Worm (Caenorhabditis elegans) whole organism, mixed stage, embryonic: Measurements from ENCODE around the gene Y50D7A.1.

Experiments
- M03D4.4 ChIP-seq: sonication (generic microtip); optimal IDR thresholded peaks from 2 replicates; lab custom pipeline; 2017; ENCODE audit warnings: mild to moderate bottlenecking, missing genetic modification characterization, missing compliant biosample characterization
- bed-3 ChIP-seq: fragments of 200-800 bp; sonication (Bioruptor generic); optimal IDR thresholded peaks from 3 replicates; lab custom pipeline; 2018; ENCODE audit warnings: mild to moderate bottlenecking, missing genetic modification characterization, moderate library complexity, missing compliant biosample characterization
- ceh-43 ChIP-seq: fragments of 200-800 bp; sonication (Bioruptor generic); optimal IDR thresholded peaks from 2 replicates; lab custom pipeline; 2018; ENCODE audit warnings: mild to moderate bottlenecking, missing genetic modification characterization, moderate library complexity, missing compliant biosample characterization
- ceh-83 ChIP-seq: fragments of 200-800 bp; sonication (Bioruptor generic); optimal IDR thresholded peaks from 2 replicates; lab custom pipeline; 2018; ENCODE audit warnings: mild to moderate bottlenecking, missing genetic modification characterization, missing compliant biosample characterization
- ces-1 ChIP-seq: fragments of 150-350 bp; optimal IDR thresholded peaks from 2 replicates; lab custom pipeline; 2014; ENCODE audit warnings: missing biosample characterization, missing genetic modification reagents, missing genetic modification characterization
- cnd-1 ChIP-seq: fragments of 200-800 bp; sonication (Bioruptor generic); optimal IDR thresholded peaks from 2 replicates; lab custom pipeline; 2018; ENCODE audit warnings: mild to moderate bottlenecking, missing genetic modification characterization, missing compliant biosample characterization
- drap-1 ChIP-seq: fragments of 200-800 bp; sonication (Bioruptor generic); optimal IDR thresholded peaks from 3 replicates; lab custom pipeline; 2018; ENCODE audit warnings: mild to moderate bottlenecking, missing genetic modification characterization, missing compliant biosample characterization
- elt-1 ChIP-seq: sonication (generic microtip); optimal IDR thresholded peaks from 2 replicates; lab custom pipeline; 2017; ENCODE audit warnings: missing genetic modification characterization, mild to moderate bottlenecking, missing compliant biosample characterization, antibody characterized with exemption, moderate library complexity, borderline replicate concordance; ENCODE audit not compliant: insufficient read depth
- elt-3 ChIP-seq: fragments of 150-350 bp; optimal IDR thresholded peaks from 2 replicates; lab custom pipeline; 2014; ENCODE audit warnings: missing biosample characterization, missing genetic modification characterization
- flh-1 ChIP-seq: fragments of 200-800 bp; sonication (Bioruptor generic); optimal IDR thresholded peaks from 2 replicates; lab custom pipeline; 2018; ENCODE audit warnings: mild to moderate bottlenecking, missing genetic modification characterization, moderate library complexity, missing compliant biosample characterization
- hlh-1 ChIP-seq: fragments of 150-350 bp; optimal IDR thresholded peaks from 2 replicates; lab custom pipeline; 2014; ENCODE audit warnings: missing biosample characterization, missing genetic modification reagents, missing genetic modification characterization
- lin-13 ChIP-seq: fragments of 150-350 bp; optimal IDR thresholded peaks from 2 replicates; lab custom pipeline; 2014; ENCODE audit warnings: missing biosample characterization, missing genetic modification characterization
- lin-32 ChIP-seq: fragments of 200-800 bp; sonication (Bioruptor generic); optimal IDR thresholded peaks from 2 replicates; lab custom pipeline; 2018; ENCODE audit warnings: mild to moderate bottlenecking, missing genetic modification characterization, missing compliant biosample characterization
- lsy-2 ChIP-seq: fragments of 150-350 bp; optimal IDR thresholded peaks from 2 replicates; lab custom pipeline; 2014; ENCODE audit warnings: missing biosample characterization, missing genetic modification characterization
- mab-5 ChIP-seq: fragments of 150-350 bp; optimal IDR thresholded peaks from 2 replicates; lab custom pipeline; 2014; ENCODE audit warnings: missing biosample characterization, missing genetic modification characterization
- mep-1 ChIP-seq: fragments of 150-350 bp; optimal IDR thresholded peaks from 2 replicates; lab custom pipeline; 2017; ENCODE audit warnings: missing biosample characterization, missing genetic modification reagents, missing genetic modification characterization, inconsistent platforms
- mls-2 ChIP-seq: sonication (generic microtip); optimal IDR thresholded peaks from 2 replicates; lab custom pipeline; 2016; ENCODE audit warnings: mild to moderate bottlenecking, missing genetic modification characterization, moderate library complexity, missing compliant biosample characterization
- nhr-12 ChIP-seq: fragments of 150-350 bp; optimal IDR thresholded peaks from 2 replicates; lab custom pipeline; 2014; ENCODE audit warnings: missing biosample characterization, missing genetic modification characterization
- nhr-2 ChIP-seq: fragments of 150-350 bp; optimal IDR thresholded peaks from 2 replicates; lab custom pipeline; 2014; ENCODE audit warnings: missing biosample characterization, missing genetic modification characterization
- nhr-237 ChIP-seq: fragments of 150-350 bp; optimal IDR thresholded peaks from 2 replicates; lab custom pipeline; 2014; ENCODE audit warnings: missing biosample characterization, missing genetic modification characterization
- nhr-28 ChIP-seq: fragments of 150-350 bp; optimal IDR thresholded peaks from 2 replicates; lab custom pipeline; 2014; ENCODE audit warnings: missing biosample characterization, missing genetic modification characterization
- nhr-76 ChIP-seq: sonication (generic microtip); optimal IDR thresholded peaks from 2 replicates; lab custom pipeline; 2017; ENCODE audit warnings: missing biosample characterization, missing genetic modification characterization
- sem-2 ChIP-seq: fragments of 200-800 bp; sonication (Bioruptor generic); optimal IDR thresholded peaks from 2 replicates; lab custom pipeline; 2018; ENCODE audit warnings: mild to moderate bottlenecking, missing genetic modification characterization, missing compliant biosample characterization
- snpc-4 ChIP-seq: fragments of 150-350 bp; optimal IDR thresholded peaks from 2 replicates; lab custom pipeline; 2014; ENCODE audit warnings: missing biosample characterization, missing genetic modification characterization
- sptf-1 ChIP-seq: sonication (generic microtip); optimal IDR thresholded peaks from 2 replicates; lab custom pipeline; 2017; ENCODE audit warnings: mild to moderate bottlenecking, missing genetic modification characterization, moderate library complexity, missing compliant biosample characterization
- tbx-8 ChIP-seq: fragments of 200-800 bp; sonication (Bioruptor generic); optimal IDR thresholded peaks from 2 replicates; lab custom pipeline; 2018; ENCODE audit warnings: mild to moderate bottlenecking, missing genetic modification characterization, moderate library complexity, missing compliant biosample characterization
- unc-120 ChIP-seq: sonication (generic microtip); optimal IDR thresholded peaks from 2 replicates; lab custom pipeline; 2017; ENCODE audit warnings: missing genetic modification characterization, missing compliant biosample characterization; ENCODE audit not compliant: poor library complexity, severe bottlenecking
- unc-39 ChIP-seq: fragments of 150-350 bp; optimal IDR thresholded peaks from 2 replicates; lab custom pipeline; 2014; ENCODE audit warnings: missing biosample characterization, missing genetic modification characterization
- zip-8 ChIP-seq: fragments of 150-350 bp; optimal IDR thresholded peaks from 2 replicates; lab custom pipeline; 2014; ENCODE audit warnings: missing biosample characterization, missing genetic modification characterization
- ztf-11 ChIP-seq: fragments of 150-350 bp; optimal IDR thresholded peaks from 2 replicates; lab custom pipeline; 2014; ENCODE audit warnings: missing biosample characterization, missing genetic modification characterization

Gene Y50D7A.1

DNA sequence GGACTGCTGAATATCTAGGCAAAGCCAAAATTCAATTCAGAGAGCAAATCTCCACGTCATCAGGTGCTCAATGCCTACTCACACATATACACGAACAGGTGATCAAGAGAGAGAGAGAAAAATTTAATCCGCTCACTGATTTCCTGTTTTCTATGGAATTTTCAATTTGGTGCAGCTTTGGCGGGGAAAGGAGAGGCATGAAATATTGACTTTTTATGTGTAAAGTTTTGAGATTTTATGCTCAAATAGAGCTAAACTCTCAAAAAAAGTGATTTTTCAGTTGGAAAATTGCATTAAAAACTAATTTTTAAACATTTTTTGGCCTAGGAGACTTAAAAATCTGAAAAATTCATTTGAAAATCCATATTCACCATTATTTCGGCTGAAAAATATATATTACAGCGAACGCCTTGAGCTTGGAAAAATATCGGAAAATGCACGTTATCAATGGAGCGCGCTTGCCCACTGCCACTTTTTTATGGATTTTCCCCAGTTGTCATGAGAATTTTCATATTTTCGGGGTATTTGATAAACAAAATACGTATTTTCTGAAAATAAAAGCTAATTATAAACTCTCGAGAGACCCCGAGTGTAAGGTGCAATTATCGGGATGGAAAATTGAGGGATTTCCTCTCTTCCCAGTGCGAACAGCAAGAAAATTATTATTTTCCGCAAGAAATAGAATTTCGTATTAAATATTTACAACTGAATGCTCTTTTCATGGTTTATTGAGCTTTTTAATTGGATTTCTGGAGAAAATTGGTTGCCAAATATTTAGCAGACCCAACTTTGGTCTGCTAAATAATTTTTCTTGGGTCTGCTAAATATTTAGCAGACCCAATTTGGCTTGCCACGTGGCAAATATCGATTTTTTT is 51.1 kb downstream of the Y50D7A.1 start:
- TF ChIP-seq unc-120 (tag; lab: Kevin White, UChicago) (peak; percentile 25), sptf-1 (peak; percentile 42), mep-1 (no peak), mab-5 (tag; lab: Kevin White, UChicago) (peak; percentile 42), ceh-43 (GFP tag; lab: Kevin White, UChicago) (peak; percentile 70), sem-2 (GFP tag; lab: Kevin White, UChicago) (no peak), M03D4.4 (tag; lab: Kevin White, UChicago) (peak; percentile 48), cnd-1 (peak; percentile 48), bed-3 (GFP tag; lab: Kevin White, UChicago) (no peak), mls-2 (tag; lab: Kevin White, UChicago) (peak; percentile 41), lsy-2 (tag; lab: Kevin White, UChicago) (peak; percentile 0), ces-1 (GFP tag; lab: Kevin White, UChicago) (peak; percentile 47)

DNA sequence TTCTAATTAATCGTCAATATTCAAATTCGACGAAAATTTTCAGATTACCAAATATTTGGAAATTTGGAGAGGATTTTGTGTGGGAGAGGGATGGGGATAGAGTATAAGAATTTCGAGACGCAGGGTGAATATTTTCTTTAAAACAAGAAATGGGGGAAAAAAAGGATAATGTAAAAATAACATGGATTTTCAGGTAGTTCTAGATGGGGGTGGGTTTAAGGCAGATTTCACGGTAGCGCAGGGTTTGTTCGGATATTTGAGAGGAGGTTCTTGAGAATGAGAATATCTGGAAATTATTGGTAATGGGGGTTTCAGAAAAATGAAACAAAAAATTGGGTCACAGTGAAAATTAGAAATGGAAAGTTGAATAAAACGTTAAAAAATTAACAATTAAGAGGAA is 51.9 kb downstream of the Y50D7A.1 start:
- no peak for TF ChIP-seq cnd-1
- TF ChIP-seq hlh-1 (tag; lab: Kevin White, UChicago): no peak
- no peak for TF ChIP-seq drap-1 (GFP tag; lab: Kevin White, UChicago)
- no peak for TF ChIP-seq tbx-8 (GFP tag; lab: Kevin White, UChicago)
- TF ChIP-seq nhr-237: no peak
- TF ChIP-seq elt-1 (tag; lab: Kevin White, UChicago): no peak
- TF ChIP-seq lin-32: no peak
- no peak for TF ChIP-seq lin-13 (tag; lab: Kevin White, UChicago)
- TF ChIP-seq elt-3 (tag; lab: Kevin White, UChicago): no peak
- TF ChIP-seq nhr-76: no peak
- no peak for TF ChIP-seq flh-1 (GFP tag; lab: Kevin White, UChicago)
- no peak for TF ChIP-seq nhr-12 (tag; lab: Kevin White, UChicago)
- no peak for TF ChIP-seq ceh-43 (GFP tag; lab: Kevin White, UChicago)
- TF ChIP-seq ceh-83 (GFP tag; lab: Kevin White, UChicago): no peak
- TF ChIP-seq sptf-1: no peak
- no peak for TF ChIP-seq nhr-2

DNA sequence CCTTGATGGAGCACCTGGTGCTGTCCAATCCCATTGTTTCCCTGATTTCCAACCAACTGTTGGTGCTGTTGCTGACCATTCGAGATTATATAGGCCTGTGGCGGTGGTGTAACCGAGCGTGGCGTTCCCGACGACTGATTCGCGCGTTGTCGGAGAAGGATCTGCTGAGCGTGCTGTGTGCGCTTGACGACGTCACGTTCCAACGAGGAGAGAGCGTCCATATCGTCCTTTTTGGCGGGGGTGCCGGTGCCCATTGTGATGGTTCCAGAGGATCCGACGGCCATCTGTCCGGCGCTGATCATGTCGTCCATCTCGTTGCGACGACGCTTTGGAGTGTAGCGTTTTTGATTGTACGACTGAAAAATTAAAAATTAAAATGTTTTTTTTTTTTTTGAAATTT is 53.1 kb downstream of the Y50D7A.1 start:
- TF ChIP-seq nhr-28 (no peak), lin-13 (tag; lab: Kevin White, UChicago) (no peak), ces-1 (GFP tag; lab: Kevin White, UChicago) (no peak), unc-39 (no peak), M03D4.4 (tag; lab: Kevin White, UChicago) (no peak), nhr-76 (no peak), lsy-2 (tag; lab: Kevin White, UChicago) (no peak), mep-1 (no peak), cnd-1 (no peak), lin-32 (no peak), flh-1 (GFP tag; lab: Kevin White, UChicago) (no peak), nhr-237 (no peak), tbx-8 (GFP tag; lab: Kevin White, UChicago) (no peak), ztf-11 (tag; lab: Kevin White, UChicago) (no peak), elt-3 (tag; lab: Kevin White, UChicago) (no peak), ceh-83 (GFP tag; lab: Kevin White, UChicago) (no peak), snpc-4 (no peak), zip-8 (no peak)

DNA sequence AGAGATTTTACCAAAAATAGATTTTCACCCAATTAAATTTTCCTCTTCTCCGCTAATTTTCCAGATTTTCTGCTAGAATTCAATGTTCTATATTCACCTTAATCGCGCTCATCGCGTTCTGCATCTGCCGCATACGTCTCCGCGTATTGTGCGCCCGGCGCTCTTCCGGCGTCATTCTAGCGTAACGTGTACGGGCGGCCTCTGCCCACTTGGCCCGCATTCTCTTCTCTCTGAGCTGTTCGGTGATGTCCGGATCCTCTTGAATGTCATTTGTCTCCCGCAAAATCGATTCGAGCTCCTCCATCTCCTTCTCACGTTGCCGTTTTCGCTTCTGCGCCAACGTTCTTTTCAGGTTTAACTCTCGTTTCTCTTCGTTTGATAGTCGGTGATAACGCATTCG is 54.5 kb downstream of the Y50D7A.1 start:
- TF ChIP-seq sem-2 (GFP tag; lab: Kevin White, UChicago) (no peak), unc-39 (no peak)

DNA sequence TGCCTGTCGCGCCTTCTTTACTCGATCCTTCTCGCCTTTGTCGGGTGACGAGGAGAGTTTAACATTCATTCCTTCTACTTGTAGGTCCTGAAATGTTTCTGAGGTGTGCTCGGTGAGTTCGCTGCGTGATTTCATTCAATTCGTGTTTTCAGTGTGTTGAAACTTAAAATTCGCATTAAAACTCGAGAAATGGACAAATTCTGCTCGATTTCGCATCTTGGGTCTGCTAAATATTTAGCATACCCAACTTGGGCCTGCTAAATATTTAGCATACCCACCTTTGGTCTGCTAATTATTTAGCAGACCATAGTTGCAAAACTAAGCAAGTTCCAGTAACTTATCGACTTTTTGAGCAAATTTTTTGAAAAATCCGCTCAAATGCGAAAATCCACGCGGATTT is 54.9 kb downstream of the Y50D7A.1 start:
- TF ChIP-seq bed-3 (GFP tag; lab: Kevin White, UChicago): no peak
- TF ChIP-seq sem-2 (GFP tag; lab: Kevin White, UChicago): no peak
- no peak for TF ChIP-seq ceh-43 (GFP tag; lab: Kevin White, UChicago)
- no peak for TF ChIP-seq ces-1 (GFP tag; lab: Kevin White, UChicago)
- no peak for TF ChIP-seq nhr-28
- TF ChIP-seq, all 35 proteins: peak for 0
